Fruit fly (Drosophila melanogaster): Measurements from ENCODE around the gene FucTB.

FucTB gene

dm6 chr2L:9448322-9449256 lies 17.7 kb upstream of the FucTB start (continued):
- TF ChIP-seq CG11696 (GFP tag; IDR thresholded peaks at IDR 0.05) (no peak), nerfin-1 (tag; optimal IDR thresholded peaks at IDR 0.05) (peak; percentile 2), fd96Cb (tag; optimal IDR thresholded peaks at IDR 0.05) (no peak), sug (tag; optimal IDR thresholded peaks at IDR 0.05) (no peak), gsb-n (tag; optimal IDR thresholded peaks at IDR 0.05) (no peak), luna (GFP tag; optimal IDR thresholded peaks at IDR 0.05) (no peak), CG7745 (tag; optimal IDR thresholded peaks at IDR 0.05) (no peak), Dp (GFP tag; optimal IDR thresholded peaks at IDR 0.05) (no peak), CG16863 (GFP tag; optimal IDR thresholded peaks at IDR 0.05) (peak; percentile 14), GATAe (GFP tag; conservative IDR thresholded peaks at IDR 0.05) (no peak), CG42726 (GFP tag; IDR thresholded peaks at IDR 0.05; ENCODE audit: partially characterized antibody) (no peak), CG17186 (GFP tag; optimal IDR thresholded peaks at IDR 0.05) (no peak), CG4404 (GFP tag; IDR thresholded peaks at IDR 0.05) (no peak), CG13624 (GFP tag; optimal IDR thresholded peaks at IDR 0.05) (no peak), disco-r (GFP tag; optimal IDR thresholded peaks at IDR 0.05) (no peak), gcm2 (GFP tag; optimal IDR thresholded peaks at IDR 0.05) (no peak), pnt (GFP tag; optimal IDR thresholded peaks at IDR 0.05) (peak; percentile 16), eyg (GFP tag; optimal IDR thresholded peaks at IDR 0.05) (no peak), CrebB (tag; optimal IDR thresholded peaks at IDR 0.05) (no peak), CG13296 (GFP tag; optimal IDR thresholded peaks at IDR 0.05) (no peak), CG12219 (GFP tag; optimal IDR thresholded peaks at IDR 0.05) (no peak), CG6689 (GFP tag; IDR thresholded peaks at IDR 0.05) (no peak), CG1233 (GFP tag; optimal IDR thresholded peaks at IDR 0.05) (no peak), sr (GFP tag; IDR thresholded peaks at IDR 0.05) (no peak), Hmx (GFP tag; optimal IDR thresholded peaks at IDR 0.05) (no peak), abd-A (tag; optimal IDR thresholded peaks at IDR 0.05) (no peak), Scr (GFP tag; IDR thresholded peaks at IDR 0.05; ENCODE audit: partially characterized antibody) (no peak), zfh2 (GFP tag; optimal IDR thresholded peaks at IDR 0.05) (peak; percentile 45), CG11398 (GFP tag; optimal IDR thresholded peaks at IDR 0.05) (no peak), Nf-YA (GFP tag; IDR thresholded peaks at IDR 0.05) (no peak), Med (GFP tag) (peak; percentile 64), trh (GFP tag; optimal IDR thresholded peaks at IDR 0.05) (no peak), CG33213 (GFP tag; optimal IDR thresholded peaks at IDR 0.05) (no peak), Atf3 (GFP tag; optimal IDR thresholded peaks at IDR 0.05) (no peak), shn (GFP tag; optimal IDR thresholded peaks at IDR 0.05) (no peak), NC2α (GFP tag; optimal IDR thresholded peaks at IDR 0.05) (no peak), slp2 (GFP tag; optimal IDR thresholded peaks at IDR 0.05) (no peak), Hr51 (GFP tag; optimal IDR thresholded peaks at IDR 0.05) (peak in 1 of 2 experiments; percentile 17), CG10959 (GFP tag; IDR thresholded peaks at IDR 0.05) (no peak), CG11456 (GFP tag; IDR thresholded peaks at IDR 0.05) (peak; percentile 7; the same call in 1 of the 3 replicates), CG10979 (tag; optimal IDR thresholded peaks at IDR 0.05) (no peak), CG10274 (GFP tag; optimal IDR thresholded peaks at IDR 0.05) (peak; percentile 99), CG7357 (GFP tag; IDR thresholded peaks at IDR 0.05) (peak; percentile 4; the same call in 1 of the 3 replicates), so (GFP tag; IDR thresholded peaks at IDR 0.05) (no peak), org-1 (GFP tag; optimal IDR thresholded peaks at IDR 0.05) (no peak), salm (tag; optimal IDR thresholded peaks at IDR 0.05) (no peak), CG17385 (GFP tag; optimal IDR thresholded peaks at IDR 0.05) (no peak)
